Worm (Caenorhabditis elegans) whole organism, young adult: Measurements from ENCODE around the gene srx-80.

Experiments
- B0261.1 ChIP-seq: sonication (generic microtip); optimal IDR thresholded peaks from 2 replicates; lab custom pipeline; 2016; ENCODE audit warnings: mild to moderate bottlenecking, missing genetic modification characterization, moderate library complexity, missing compliant biosample characterization
- C06A6.2 ChIP-seq: fragments of 200-800 bp; sonication (Bioruptor generic); conservative IDR thresholded peaks from 2 replicates; pipeline ENCODE4 v1.3.6; 2022; ENCODE audit warnings: missing genetic modification characterization, missing compliant biosample characterization
- F10E7.11 ChIP-seq: sonication (generic microtip); optimal IDR thresholded peaks from 2 replicates; lab custom pipeline; 2017; ENCODE audit warnings: mild to moderate bottlenecking, missing genetic modification characterization, moderate library complexity, missing compliant biosample characterization
- F22D6.2 ChIP-seq: sonication (generic microtip); optimal IDR thresholded peaks from 2 replicates; lab custom pipeline; 2016; ENCODE audit warnings: mild to moderate bottlenecking, missing genetic modification characterization, missing compliant biosample characterization
- F33H1.4 ChIP-seq: fragments of 200-800 bp; sonication (Bioruptor generic); IDR thresholded peaks from 2 replicates; pipeline ENCODE4 v1.3.6; 2022; ENCODE audit warnings: missing genetic modification reagents, missing genetic modification characterization, missing compliant biosample characterization
- F49E8.2 ChIP-seq: sonication (generic microtip); optimal IDR thresholded peaks from 3 replicates; lab custom pipeline; 2017; ENCODE audit warnings: missing genetic modification characterization, mild to moderate bottlenecking, missing compliant biosample characterization, antibody characterized with exemption, moderate library complexity; ENCODE audit not compliant: insufficient read depth
- F52B5.7 ChIP-seq: sonication (generic microtip); optimal IDR thresholded peaks from 2 replicates; lab custom pipeline; 2016; ENCODE audit warnings: mild to moderate bottlenecking, missing genetic modification characterization, missing compliant biosample characterization
- F57A8.1 ChIP-seq: fragments of 200-800 bp; sonication (Bioruptor generic); optimal IDR thresholded peaks from 2 replicates; lab custom pipeline; 2018; ENCODE audit warnings: mild to moderate bottlenecking, missing genetic modification characterization, moderate library complexity, missing compliant biosample characterization
- K11D2.4 ChIP-seq: fragments of 200-800 bp; sonication (Bioruptor generic); IDR thresholded peaks from 2 replicates; pipeline ENCODE4 v1.3.6; 2022; ENCODE audit warnings: missing genetic modification reagents, missing genetic modification characterization, missing compliant biosample characterization
- T26A5.8 ChIP-seq: sonication (generic microtip); optimal IDR thresholded peaks from 2 replicates; lab custom pipeline; 2016; ENCODE audit warnings: missing genetic modification characterization, missing compliant biosample characterization
- Y53G8AR.9 ChIP-seq: fragments of 200-800 bp; sonication (Bioruptor generic); conservative IDR thresholded peaks from 2 replicates; pipeline ENCODE4 v1.3.6; 2022; ENCODE audit warnings: missing genetic modification reagents, missing genetic modification characterization, missing compliant biosample characterization
- Y67H2A.10 ChIP-seq: fragments of 200-800 bp; sonication (Bioruptor generic); conservative IDR thresholded peaks from 2 replicates; pipeline ENCODE4 v1.3.6; 2022; ENCODE audit warnings: missing genetic modification reagents, missing genetic modification characterization, missing compliant biosample characterization
- Y79H2A.3 ChIP-seq: fragments of 200-800 bp; sonication (Bioruptor generic); conservative IDR thresholded peaks from 2 replicates; pipeline ENCODE4 v1.3.6; 2022; ENCODE audit warnings: missing genetic modification reagents, missing genetic modification characterization, missing compliant biosample characterization
- aptf-3 ChIP-seq: fragments of 200-800 bp; sonication (Bioruptor generic); IDR thresholded peaks from 2 replicates; pipeline ENCODE4 v1.3.6; 2022; ENCODE audit warnings: missing genetic modification characterization, missing compliant biosample characterization
- attf-3 ChIP-seq: fragments of 200-800 bp; sonication (Bioruptor generic); conservative IDR thresholded peaks from 2 replicates; pipeline ENCODE4 v1.3.6; 2022; ENCODE audit warnings: missing genetic modification reagents, missing genetic modification characterization, missing compliant biosample characterization
- attf-5 ChIP-seq: fragments of 200-800 bp; sonication (Bioruptor generic); optimal IDR thresholded peaks from 2 replicates; lab custom pipeline; 2018; ENCODE audit warnings: mild to moderate bottlenecking, missing genetic modification characterization, missing compliant biosample characterization
- attf-6 ChIP-seq: fragments of 200-800 bp; sonication (Bioruptor generic); IDR thresholded peaks from 2 replicates; pipeline ENCODE4 v1.3.6; 2022; ENCODE audit warnings: missing genetic modification reagents, missing genetic modification characterization, missing compliant biosample characterization
- bed-1 ChIP-seq: fragments of 200-800 bp; sonication (Bioruptor generic); IDR thresholded peaks from 2 replicates; pipeline ENCODE4 v1.3.6; 2022; ENCODE audit warnings: missing genetic modification reagents, missing genetic modification characterization, missing compliant biosample characterization
- ccch-3 ChIP-seq: fragments of 200-800 bp; sonication (Bioruptor generic); optimal IDR thresholded peaks from 2 replicates; lab custom pipeline; 2018; ENCODE audit warnings: mild to moderate bottlenecking, missing genetic modification characterization, missing compliant biosample characterization
- ceh-79 ChIP-seq: sonication (generic microtip); optimal IDR thresholded peaks from 2 replicates; lab custom pipeline; 2017; ENCODE audit warnings: mild to moderate bottlenecking, missing genetic modification characterization, missing compliant biosample characterization
- die-1 ChIP-seq: sonication (generic microtip); optimal IDR thresholded peaks from 2 replicates; lab custom pipeline; 2016; ENCODE audit warnings: missing genotype, mild to moderate bottlenecking, missing genetic modification characterization, missing compliant biosample characterization
- dpff-1 ChIP-seq: sonication (generic microtip); optimal IDR thresholded peaks from 2 replicates; lab custom pipeline; 2017; ENCODE audit warnings: mild to moderate bottlenecking, missing genetic modification characterization, missing compliant biosample characterization
- dpl-1 ChIP-seq: fragments of 150-350 bp; optimal IDR thresholded peaks from 2 replicates; lab custom pipeline; 2014; ENCODE audit warnings: missing biosample characterization, missing genetic modification reagents, missing genetic modification characterization
- ekl-4 ChIP-seq: fragments of 200-800 bp; sonication (Bioruptor generic); IDR thresholded peaks from 2 replicates; pipeline ENCODE4 v1.3.6; 2022; ENCODE audit warnings: missing genetic modification reagents, missing genetic modification characterization, missing compliant biosample characterization
- him-1 ChIP-seq: sonication (generic microtip); optimal IDR thresholded peaks from 2 replicates; lab custom pipeline; 2016; ENCODE audit warnings: missing genotype, missing genetic modification reagents, missing genetic modification characterization, missing compliant biosample characterization
- let-607 ChIP-seq, 2 experiments: fragments of 200-800 bp in 1 of 2; sonication (Bioruptor generic) in 1 of 2; sonication (generic microtip) in 1 of 2; optimal IDR thresholded peaks; 2 replicates each; lab custom pipeline; 2016 to 2018; ENCODE audit warnings: mild to moderate bottlenecking in 2 of 2, missing compliant biosample characterization in 2 of 2, missing genetic modification characterization in 2 of 2, moderate library complexity in 2 of 2, missing genotype in 1 of 2
- lin-26 ChIP-seq: fragments of 200-800 bp; sonication (Bioruptor generic); IDR thresholded peaks from 2 replicates; pipeline ENCODE4 v1.3.6; 2022; ENCODE audit warnings: missing genetic modification reagents, missing genetic modification characterization, missing compliant biosample characterization
- lir-1 ChIP-seq: fragments of 200-800 bp; sonication (Bioruptor generic); conservative IDR thresholded peaks from 2 replicates; pipeline ENCODE4 v1.3.6; 2022; ENCODE audit warnings: missing genetic modification reagents, missing genetic modification characterization, missing compliant biosample characterization
- lsl-1 ChIP-seq: fragments of 200-800 bp; sonication (Bioruptor generic); optimal IDR thresholded peaks from 2 replicates; lab custom pipeline; 2018; ENCODE audit warnings: mild to moderate bottlenecking, missing genetic modification characterization, moderate library complexity, missing compliant biosample characterization
- madf-10 ChIP-seq: sonication (generic microtip); optimal IDR thresholded peaks from 2 replicates; lab custom pipeline; 2016; ENCODE audit warnings: mild to moderate bottlenecking, missing genetic modification characterization, missing compliant biosample characterization
- madf-6 ChIP-seq: fragments of 200-800 bp; sonication (Bioruptor generic); IDR thresholded peaks from 2 replicates; pipeline ENCODE4 v1.3.6; 2022; ENCODE audit warnings: missing genetic modification reagents, missing genetic modification characterization, missing compliant biosample characterization
- mel-28 ChIP-seq: sonication (generic microtip); optimal IDR thresholded peaks from 2 replicates; lab custom pipeline; 2016; ENCODE audit warnings: borderline replicate concordance, mild to moderate bottlenecking, missing genetic modification characterization, missing compliant biosample characterization
- mxl-1 ChIP-seq: sonication (generic microtip); optimal IDR thresholded peaks from 2 replicates; lab custom pipeline; 2016; ENCODE audit warnings: missing genetic modification characterization, missing compliant biosample characterization
- nhr-120 ChIP-seq: fragments of 200-800 bp; sonication (Bioruptor generic); IDR thresholded peaks from 2 replicates; pipeline ENCODE4 v1.3.6; 2022; ENCODE audit warnings: missing genetic modification characterization, missing compliant biosample characterization
- nhr-90 ChIP-seq: sonication (generic microtip); optimal IDR thresholded peaks from 2 replicates; lab custom pipeline; 2016; ENCODE audit warnings: missing genotype, mild to moderate bottlenecking, missing genetic modification characterization, missing compliant biosample characterization
- rcor-1 ChIP-seq: fragments of 200-800 bp; sonication (Bioruptor generic); IDR thresholded peaks from 2 replicates; pipeline ENCODE4 v1.3.6; 2022; ENCODE audit warnings: missing genetic modification reagents, missing genetic modification characterization, missing compliant biosample characterization
- rpc-1 ChIP-seq, 2 experiments: fragments of 150-350 bp in 1 of 2; sonication (generic microtip) in 1 of 2; optimal IDR thresholded peaks; 2 replicates each; lab custom pipeline; 2014 to 2018; ENCODE audit warnings: missing biosample characterization in 1 of 2, missing genetic modification characterization in 1 of 2, missing genetic modification reagents in 1 of 2, missing genotype in 1 of 2
- snpc-1.1 ChIP-seq: sonication (generic microtip); optimal IDR thresholded peaks from 2 replicates; lab custom pipeline; 2017; ENCODE audit warnings: missing genetic modification characterization, mild to moderate bottlenecking, missing compliant biosample characterization, antibody characterized with exemption, moderate library complexity, missing genotype, missing genetic modification reagents; ENCODE audit not compliant: insufficient read depth
- snpc-1.3 ChIP-seq: sonication (generic microtip); optimal IDR thresholded peaks from 2 replicates; lab custom pipeline; 2017; ENCODE audit warnings: missing genetic modification characterization, mild to moderate bottlenecking, missing compliant biosample characterization, antibody characterized with exemption, moderate library complexity, missing genotype, missing genetic modification reagents; ENCODE audit not compliant: insufficient read depth
- somi-1 ChIP-seq: fragments of 200-800 bp; sonication (Bioruptor generic); optimal IDR thresholded peaks from 2 replicates; lab custom pipeline; 2018; ENCODE audit warnings: mild to moderate bottlenecking, missing genetic modification characterization, missing compliant biosample characterization
- xnd-1 ChIP-seq: sonication (generic microtip); optimal IDR thresholded peaks from 2 replicates; lab custom pipeline; 2016; ENCODE audit warnings: missing genotype, missing genetic modification reagents, missing genetic modification characterization, missing compliant biosample characterization
- zim-3 ChIP-seq: sonication (generic microtip); optimal IDR thresholded peaks from 2 replicates; lab custom pipeline; 2017; ENCODE audit warnings: mild to moderate bottlenecking, missing genetic modification characterization, moderate library complexity, missing compliant biosample characterization
- ztf-22 ChIP-seq: fragments of 200-800 bp; sonication (Bioruptor generic); optimal IDR thresholded peaks from 2 replicates; lab custom pipeline; 2018; ENCODE audit warnings: mild to moderate bottlenecking, missing genetic modification characterization, moderate library complexity, missing compliant biosample characterization
- ztf-26 ChIP-seq: sonication (generic microtip); optimal IDR thresholded peaks from 2 replicates; lab custom pipeline; 2017; ENCODE audit warnings: missing genetic modification characterization, missing compliant biosample characterization
- ztf-3 ChIP-seq: fragments of 200-800 bp; sonication (Bioruptor generic); optimal IDR thresholded peaks from 2 replicates; lab custom pipeline; 2018; ENCODE audit warnings: mild to moderate bottlenecking, missing genetic modification characterization, missing compliant biosample characterization

The srx-80 gene

ce11 chrV:11580826-11581225, 12.7 kb upstream of the srx-80 start, which contains the start of gene srx-90:
Gene srx-90 (plus strand): TSS chrV:11581126.
- TF ChIP-seq madf-10 = no peak
- TF ChIP-seq F10E7.11 (tag; lab: Kevin White, UChicago) = no peak
- TF ChIP-seq snpc-1.1 = no peak
- TF ChIP-seq dpl-1 = no peak
- TF ChIP-seq zim-3 (tag; lab: Kevin White, UChicago) = no peak
- TF ChIP-seq K11D2.4 (GFP tag; lab: Robert Waterston, UW) = no peak
- TF ChIP-seq nhr-90 = no peak
- no peak for TF ChIP-seq Y79H2A.3
- no peak for TF ChIP-seq F49E8.2

ce11 chrV:11583212-11583611, 10.3 kb upstream of the srx-80 start, which contains the start of gene srx-88:
Gene srx-88 (plus strand): TSS chrV:11583512.
- TF ChIP-seq C06A6.2 (no peak), mel-28 (tag; lab: Kevin White, UChicago) (no peak), madf-10 (no peak), rcor-1 (GFP tag; lab: Robert Waterston, UW) (no peak), F22D6.2 (tag; lab: Kevin White, UChicago) (no peak), ekl-4 (GFP tag; lab: Robert Waterston, UW) (no peak), T26A5.8 (tag; lab: Kevin White, UChicago) (no peak)

ce11 chrV:11585122-11585521, 8.4 kb upstream of the srx-80 start:
- TF ChIP-seq bed-1 (GFP tag; lab: Robert Waterston, UW) (no peak), nhr-120 (GFP tag; lab: Robert Waterston, UW) (0 out of 2 replicates have a peak, but pooled peaks have one; percentile 62), him-1 (tag; lab: Kevin White, UChicago) (peak; percentile 93), lin-26 (peak; percentile 99), let-607 (tag; optimal IDR thresholded peaks at IDR 0.05; lab: Kevin White, UChicago) (no peak), attf-3 (GFP tag; lab: Robert Waterston, UW) (no peak), attf-5 (no peak), F10E7.11 (tag; lab: Kevin White, UChicago) (no peak), dpff-1 (tag; lab: Kevin White, UChicago) (no peak), B0261.1 (no peak), F52B5.7 (tag; lab: Kevin White, UChicago) (no peak), ekl-4 (GFP tag; lab: Robert Waterston, UW) (peak; percentile 53; the same call in 1 of the 2 replicates), snpc-1.3 (tag; lab: Kevin White, UChicago) (peak; percentile 43), ceh-79 (tag; lab: Kevin White, UChicago) (no peak), mxl-1 (tag; lab: Kevin White, UChicago) (no peak), Y53G8AR.9 (no peak), ztf-22 (GFP tag; lab: Kevin White, UChicago) (no peak), Y67H2A.10 (no peak), attf-6 (GFP tag; lab: Robert Waterston, UW) (peak; percentile 84), lir-1 (no peak), ztf-3 (GFP tag; lab: Kevin White, UChicago) (no peak), rpc-1 (optimal IDR thresholded peaks at IDR 0.05; lab: Kevin White, UChicago) (no peak), rpc-1 (tag; optimal IDR thresholded peaks at IDR 0.05; lab: Kevin White, UChicago) (peak; percentile 11), aptf-3 (GFP tag; lab: Robert Waterston, UW) (no peak), die-1 (tag; lab: Kevin White, UChicago) (no peak), lsl-1 (GFP tag; lab: Kevin White, UChicago) (peak; percentile 55), madf-6 (GFP tag; lab: Robert Waterston, UW) (peak; percentile 70; the same call in 1 of the 2 replicates), xnd-1 (tag; lab: Kevin White, UChicago) (no peak), snpc-1.1 (peak; percentile 94), ccch-3 (GFP tag; lab: Kevin White, UChicago) (no peak), rcor-1 (GFP tag; lab: Robert Waterston, UW) (peak; percentile 68), F57A8.1 (GFP tag; lab: Kevin White, UChicago) (no peak), ztf-26 (no peak), F33H1.4 (GFP tag; lab: Robert Waterston, UW) (no peak), somi-1 (GFP tag; lab: Kevin White, UChicago) (no peak)
